Fruit fly (Drosophila melanogaster): ENCODE results near the gene Octbeta1R.

The Octbeta1R gene

DNA sequence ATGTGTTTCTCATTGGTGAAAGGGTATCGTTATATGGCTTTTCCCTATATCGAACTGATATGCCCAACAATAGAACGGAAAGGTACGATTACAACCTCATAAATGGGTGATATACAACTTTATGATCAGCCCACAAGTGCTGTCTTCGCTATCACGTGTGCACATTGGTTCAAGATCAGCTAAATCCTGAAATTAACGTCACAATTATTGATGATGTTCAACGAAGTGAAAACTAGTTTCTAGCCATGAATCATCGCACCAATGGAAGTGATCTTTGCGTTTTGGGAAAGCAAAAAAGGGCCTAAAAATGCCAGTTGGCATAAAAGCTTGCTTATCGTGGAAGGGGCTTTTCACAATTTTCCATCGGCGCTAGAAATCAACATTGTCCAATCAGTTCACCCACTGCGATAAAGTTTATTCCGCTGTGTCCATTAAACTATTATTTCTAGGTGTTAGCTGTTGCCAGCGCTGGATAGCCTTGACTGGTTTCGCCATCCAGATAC is 32.4 kb upstream of the Octbeta1R start, which contains the start of gene CG7054 (continued):
- peak; percentile 42 for TF ChIP-seq CG15514 (GFP tag; optimal IDR thresholded peaks at IDR 0.05)
- no peak for TF ChIP-seq ato (GFP tag; IDR thresholded peaks at IDR 0.05; ENCODE audit: partially characterized antibody)
- TF ChIP-seq Optix (GFP tag; IDR thresholded peaks at IDR 0.05) = no peak
- TF ChIP-seq pb (GFP tag; optimal IDR thresholded peaks at IDR 0.05) = no peak
- TF ChIP-seq row (GFP tag; IDR thresholded peaks at IDR 0.05) = peak; percentile 47; the same call in 2 of the 3 replicates
- TF ChIP-seq CG33213 (GFP tag; optimal IDR thresholded peaks at IDR 0.05) = no peak
- TF ChIP-seq Hr39 (optimal IDR thresholded peaks at IDR 0.05) = no peak
- no peak for TF ChIP-seq dan (GFP tag; IDR thresholded peaks at IDR 0.05)
- no peak for TF ChIP-seq CG3838 (GFP tag; optimal IDR thresholded peaks at IDR 0.05)
- no peak for TF ChIP-seq Sry-β (GFP tag; optimal IDR thresholded peaks at IDR 0.05)
- TF ChIP-seq p53 (GFP tag; optimal IDR thresholded peaks at IDR 0.05) = no peak
- no peak for TF ChIP-seq Chrac-16 (GFP tag; optimal IDR thresholded peaks at IDR 0.05)
- no peak for TF ChIP-seq nerfin-2 (GFP tag; IDR thresholded peaks at IDR 0.05; ENCODE audit: partially characterized antibody)
- no peak for TF ChIP-seq Antp (GFP tag; optimal IDR thresholded peaks at IDR 0.05)
- no peak for TF ChIP-seq zfh2 (GFP tag; optimal IDR thresholded peaks at IDR 0.05)
- TF ChIP-seq jing (GFP tag; optimal IDR thresholded peaks at IDR 0.05) = no peak
- peak; percentile 31 for TF ChIP-seq CG6765 (GFP tag; optimal IDR thresholded peaks at IDR 0.05)
- no peak for TF ChIP-seq Dll (GFP tag; IDR thresholded peaks at IDR 0.05; ENCODE audit: partially characterized antibody)
- no peak for TF ChIP-seq sens-2 (GFP tag; IDR thresholded peaks at IDR 0.05)
- TF ChIP-seq sr (GFP tag; IDR thresholded peaks at IDR 0.05) = no peak
- TF ChIP-seq z (GFP tag; IDR thresholded peaks at IDR 0.05) = no peak
- peak; percentile 32 for TF ChIP-seq Sox102F (GFP tag; optimal IDR thresholded peaks at IDR 0.05)
- no peak for TF ChIP-seq Blimp-1 (GFP tag; optimal IDR thresholded peaks at IDR 0.05)

DNA sequence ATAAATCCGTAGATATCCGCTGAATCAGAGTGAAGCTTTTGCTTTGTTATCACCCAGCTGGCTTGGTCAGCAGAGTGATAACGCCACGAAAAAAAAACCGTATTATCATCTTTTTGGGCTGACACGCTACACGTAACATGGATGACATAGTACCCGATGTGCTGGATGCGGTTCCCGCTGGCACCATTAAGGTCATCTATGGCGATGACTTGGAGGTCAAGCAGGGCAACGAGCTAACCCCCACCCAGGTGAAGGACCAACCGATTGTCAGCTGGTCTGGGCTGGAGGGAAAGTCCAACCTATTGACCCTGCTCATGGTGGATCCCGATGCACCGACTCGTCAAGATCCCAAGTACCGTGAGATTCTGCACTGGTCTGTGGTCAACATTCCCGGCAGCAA is 31.9 kb upstream of the Octbeta1R start:
- TF ChIP-seq shn (GFP tag; optimal IDR thresholded peaks at IDR 0.05) (no peak), Hr78 (GFP tag; optimal IDR thresholded peaks at IDR 0.05) (peak in 1 of 2 experiments; percentile 2), Pdp1 (GFP tag; optimal IDR thresholded peaks at IDR 0.05) (peak in 1 of 2 experiments; percentile 34), sima (GFP tag; optimal IDR thresholded peaks at IDR 0.05) (no peak), sr (GFP tag; IDR thresholded peaks at IDR 0.05) (0 out of 3 replicates have a peak, but pooled peaks have one; percentile 19), lbe (GFP tag; optimal IDR thresholded peaks at IDR 0.05) (no peak)

DNA sequence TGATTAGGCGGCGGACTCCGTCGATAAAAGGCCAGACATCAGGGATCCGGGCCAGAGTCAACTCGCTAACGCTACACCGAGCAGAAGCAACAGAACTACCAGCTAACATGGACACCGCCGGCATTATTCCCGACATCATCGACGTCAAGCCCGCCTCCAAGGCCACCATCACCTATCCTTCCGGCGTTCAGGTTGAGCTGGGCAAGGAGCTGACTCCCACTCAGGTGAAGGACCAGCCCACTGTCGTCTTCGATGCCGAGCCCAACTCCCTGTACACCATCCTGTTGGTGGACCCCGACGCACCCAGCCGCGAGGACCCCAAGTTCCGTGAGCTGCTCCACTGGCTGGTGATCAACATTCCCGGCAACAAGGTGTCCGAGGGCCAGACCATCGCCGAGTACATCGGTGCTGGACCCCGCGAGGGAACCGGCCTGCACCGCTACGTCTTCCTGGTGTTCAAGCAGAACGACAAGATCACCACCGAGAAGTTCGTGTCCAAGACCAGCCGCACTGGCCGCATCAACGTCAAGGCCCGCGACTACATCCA is 31.0 kb upstream of the Octbeta1R start, which contains the start of gene Pebp1:
Pebp1 (plus strand) TSS at position 51 of the 547 bp plus-strand sequence.
- TF ChIP-seq Awh (GFP tag; IDR thresholded peaks at IDR 0.05) = no peak
- TF ChIP-seq CG8089 (GFP tag; optimal IDR thresholded peaks at IDR 0.05) = no peak
- no peak for TF ChIP-seq so (GFP tag; IDR thresholded peaks at IDR 0.05)
- TF ChIP-seq onecut (GFP tag; IDR thresholded peaks at IDR 0.05) = no peak
- peak; percentile 10 for TF ChIP-seq lilli (GFP tag; optimal IDR thresholded peaks at IDR 0.05)
- TF ChIP-seq Ets65A (GFP tag) = peak; percentile 76
- TF ChIP-seq slou (GFP tag; optimal IDR thresholded peaks at IDR 0.05) = no peak
- peak; percentile 74 for TF ChIP-seq Med (GFP tag)
- no peak for TF ChIP-seq CHES-1-like (GFP tag; optimal IDR thresholded peaks at IDR 0.05)
- no peak for TF ChIP-seq Stat92E (GFP tag; optimal IDR thresholded peaks at IDR 0.05)
- no peak for TF ChIP-seq CG42726 (GFP tag; IDR thresholded peaks at IDR 0.05; ENCODE audit: partially characterized antibody)
- no peak for TF ChIP-seq pnt (GFP tag; optimal IDR thresholded peaks at IDR 0.05)
- TF ChIP-seq CG11695 (GFP tag; IDR thresholded peaks at IDR 0.05) = no peak
- no peak for TF ChIP-seq CG14050 (GFP tag; IDR thresholded peaks at IDR 0.05)
- TF ChIP-seq CG16813 (GFP tag; IDR thresholded peaks at IDR 0.05; ENCODE audit: partially characterized antibody) = no peak
- no peak for TF ChIP-seq BEAF-32 (GFP tag; optimal IDR thresholded peaks at IDR 0.05)
- no peak for TF ChIP-seq gem (tag; optimal IDR thresholded peaks at IDR 0.05)
- TF ChIP-seq Max (GFP tag; optimal IDR thresholded peaks at IDR 0.05) = no peak
- no peak for TF ChIP-seq Optix (GFP tag; IDR thresholded peaks at IDR 0.05)
- no peak for TF ChIP-seq Oaz (GFP tag; IDR thresholded peaks at IDR 0.05)
- no peak for TF ChIP-seq bigmax (GFP tag; optimal IDR thresholded peaks at IDR 0.05)
- 0 out of 3 replicates have a peak, but pooled peaks have one; percentile 19 for TF ChIP-seq ci (GFP tag; IDR thresholded peaks at IDR 0.05)
